Worm (Caenorhabditis elegans): ENCODE measurements around the gene W02D7.4.

W02D7.4 gene

ce11 chrV:8327080-8327479, 29.7 kb upstream of the W02D7.4 start (continued):
- TF ChIP-seq let-607 (tag; optimal IDR thresholded peaks at IDR 0.05) = no peak

ce11 chrV:8325906-8326305, 28.5 kb upstream of the W02D7.4 start:
- peak; percentile 63 for TF ChIP-seq zfh-2 (GFP tag; conservative IDR thresholded peaks at IDR 0.05)
- TF ChIP-seq ceh-27 (GFP tag; optimal IDR thresholded peaks at IDR 0.05) = no peak

ce11 chrV:8323545-8323944, 26.1 kb upstream of the W02D7.4 start:
- TF ChIP-seq unc-130 (GFP tag; optimal IDR thresholded peaks at IDR 0.05) (no peak), ztf-18 (tag; optimal IDR thresholded peaks at IDR 0.05) (no peak), efl-1 (GFP tag; optimal IDR thresholded peaks at IDR 0.05) (no peak), tbx-9 (tag; optimal IDR thresholded peaks at IDR 0.05; ENCODE audit: borderline replicate concordance) (no peak), tlf-1 (GFP tag; optimal IDR thresholded peaks at IDR 0.05) (no peak), mes-4 (tag; optimal IDR thresholded peaks at IDR 0.05) (no peak), nfya-2 (GFP tag; IDR thresholded peaks at IDR 0.05) (no peak), zim-3 (tag; optimal IDR thresholded peaks at IDR 0.05) (no peak), ccch-3 (GFP tag; optimal IDR thresholded peaks at IDR 0.05) (no peak), snpc-1.3 (tag; optimal IDR thresholded peaks at IDR 0.05; ENCODE audit: insufficient read depth) (no peak)

ce11 chrV:8318135-8318534, 20.7 kb upstream of the W02D7.4 start, which contains the start of gene clec-219:
TSS of gene clec-219 (plus strand) at chrV:8318435.
- TF ChIP-seq F10E7.11 (tag; optimal IDR thresholded peaks at IDR 0.05) = no peak
- TF ChIP-seq dox-1 (GFP tag; IDR thresholded peaks at IDR 0.05) = no peak
- TF ChIP-seq F33H1.4 (GFP tag; IDR thresholded peaks at IDR 0.05) = no peak
- no peak for TF ChIP-seq lin-26 (GFP tag; IDR thresholded peaks at IDR 0.05)
- no peak for TF ChIP-seq T07F8.4 (tag; optimal IDR thresholded peaks at IDR 0.05)
- TF ChIP-seq attf-6 (GFP tag; IDR thresholded peaks at IDR 0.05) = no peak
- no peak for TF ChIP-seq F22D6.2 (tag; optimal IDR thresholded peaks at IDR 0.05)
- no peak for TF ChIP-seq rcor-1 (GFP tag; IDR thresholded peaks at IDR 0.05)
- no peak for TF ChIP-seq snpc-1.1 (tag; optimal IDR thresholded peaks at IDR 0.05; ENCODE audit: insufficient read depth)
- no peak for TF ChIP-seq die-1 (tag; optimal IDR thresholded peaks at IDR 0.05)
- TF ChIP-seq ceh-100 (GFP tag; IDR thresholded peaks at IDR 0.05) = no peak
- TF ChIP-seq attf-5 (GFP tag; optimal IDR thresholded peaks at IDR 0.05) = no peak

ce11 chrV:8314782-8315181, 17.4 kb upstream of the W02D7.4 start:
- 0 out of 2 replicates have a peak, but pooled peaks have one; percentile 9 for TF ChIP-seq B0019.2 (GFP tag; conservative IDR thresholded peaks at IDR 0.05)
- peak; percentile 58; the same call in 1 of the 2 replicates for TF ChIP-seq lin-26 (GFP tag; IDR thresholded peaks at IDR 0.05)
- TF ChIP-seq aptf-2 (GFP tag; conservative IDR thresholded peaks at IDR 0.05) = 0 out of 2 replicates have a peak, but pooled peaks have one; percentile 13
- peak; percentile 19; the same call in 1 of the 2 replicates for TF ChIP-seq F33H1.4 (GFP tag; IDR thresholded peaks at IDR 0.05)
- 0 out of 2 replicates have a peak, but pooled peaks have one; percentile 22 for TF ChIP-seq ceh-40 (GFP tag; IDR thresholded peaks at IDR 0.05)
- 0 out of 2 replicates have a peak, but pooled peaks have one; percentile 58 for TF ChIP-seq ceh-58 (GFP tag; IDR thresholded peaks at IDR 0.05)
- TF ChIP-seq pbrm-1 (GFP tag; IDR thresholded peaks at IDR 0.05) = peak; percentile 34; the same call in 1 of the 2 replicates
- TF ChIP-seq ztf-25 (GFP tag; IDR thresholded peaks at IDR 0.05) = peak; percentile 66; the same call in 1 of the 2 replicates
- 0 out of 2 replicates have a peak, but pooled peaks have one; percentile 34 for TF ChIP-seq Y56A3A.18 (GFP tag; IDR thresholded peaks at IDR 0.05)
- peak; percentile 68; the same call in 1 of the 2 replicates for TF ChIP-seq madf-3 (GFP tag; IDR thresholded peaks at IDR 0.05)
- peak; percentile 66; the same call in 1 of the 2 replicates for TF ChIP-seq let-526 (GFP tag; IDR thresholded peaks at IDR 0.05)
- TF ChIP-seq hmg-20 (GFP tag; IDR thresholded peaks at IDR 0.05) = peak; percentile 56; the same call in 1 of the 2 replicates
- TF ChIP-seq lag-1 (GFP tag; IDR thresholded peaks at IDR 0.05) = 0 out of 2 replicates have a peak, but pooled peaks have one; percentile 77
- TF ChIP-seq attf-6 (GFP tag; IDR thresholded peaks at IDR 0.05) = 0 out of 2 replicates have a peak, but pooled peaks have one; percentile 9
- TF ChIP-seq bed-1 (GFP tag; IDR thresholded peaks at IDR 0.05) = peak; percentile 72; the same call in 1 of the 2 replicates
- TF ChIP-seq F37B4.10 (GFP tag; IDR thresholded peaks at IDR 0.05) = 0 out of 2 replicates have a peak, but pooled peaks have one; percentile 31
- TF ChIP-seq ztf-6 (GFP tag; IDR thresholded peaks at IDR 0.05) = 0 out of 2 replicates have a peak, but pooled peaks have one; percentile 56

Measured in whole organism, young adult.